Fruit fly (Drosophila melanogaster): Measurements from ENCODE around the gene Cdk2.

dm6 chr3R:20748974-20749373 is 13.6 kb downstream of the Cdk2 start, which contains the start of gene Prosalpha4T1:
- TF ChIP-seq pan (optimal IDR thresholded peaks at IDR 0.05) (no peak), EcR (GFP tag; optimal IDR thresholded peaks at IDR 0.05) (no peak)
